Worm (Caenorhabditis elegans) whole organism, L4/young adult: ENCODE results near the gene srw-107.

Experiments used
- W03F9.2 ChIP-seq: fragments of 150-350 bp; optimal IDR thresholded peaks from 2 replicates; lab custom pipeline; 2014; ENCODE audit warnings: missing biosample characterization, missing genetic modification characterization
- dao-5 ChIP-seq: sonication (generic microtip); optimal IDR thresholded peaks from 2 replicates; lab custom pipeline; 2016; ENCODE audit warnings: missing genotype, missing genetic modification characterization, moderate library complexity, missing compliant biosample characterization
- him-1 ChIP-seq: sonication (generic microtip); optimal IDR thresholded peaks from 2 replicates; lab custom pipeline; 2016; ENCODE audit warnings: missing genotype, missing genetic modification reagents, missing genetic modification characterization, missing compliant biosample characterization

DNA sequence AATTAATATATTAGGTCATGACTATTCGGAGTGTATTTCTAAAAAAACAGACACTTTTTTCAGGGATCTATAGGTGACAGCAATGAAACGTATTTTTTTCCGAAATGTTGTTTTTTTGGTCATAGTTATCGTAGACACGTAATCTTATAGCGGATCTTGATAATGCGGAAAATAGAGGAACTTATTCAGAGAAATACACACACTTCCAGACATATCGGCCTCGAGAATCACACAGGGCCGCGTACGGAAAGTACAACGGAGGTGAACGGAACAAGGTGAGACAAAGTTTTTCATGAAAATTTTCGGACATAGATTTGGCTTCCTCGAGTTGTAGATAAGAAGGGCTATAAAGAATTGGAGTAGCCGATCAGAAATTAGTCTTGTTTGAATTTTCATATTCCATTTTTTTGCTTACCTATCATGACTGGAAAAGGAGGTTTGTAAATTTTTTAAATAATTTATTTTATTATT is 17.7 kb upstream of the srw-107 start, which contains the start of gene nhr-155:
- TF ChIP-seq W03F9.2 (no peak), him-1 (tag; lab: Kevin White, UChicago) (no peak), dao-5 (tag; lab: Kevin White, UChicago) (no peak)
